Worm (Caenorhabditis elegans): ENCODE results near the gene R02F2.10.

The R02F2.10 gene

DNA sequence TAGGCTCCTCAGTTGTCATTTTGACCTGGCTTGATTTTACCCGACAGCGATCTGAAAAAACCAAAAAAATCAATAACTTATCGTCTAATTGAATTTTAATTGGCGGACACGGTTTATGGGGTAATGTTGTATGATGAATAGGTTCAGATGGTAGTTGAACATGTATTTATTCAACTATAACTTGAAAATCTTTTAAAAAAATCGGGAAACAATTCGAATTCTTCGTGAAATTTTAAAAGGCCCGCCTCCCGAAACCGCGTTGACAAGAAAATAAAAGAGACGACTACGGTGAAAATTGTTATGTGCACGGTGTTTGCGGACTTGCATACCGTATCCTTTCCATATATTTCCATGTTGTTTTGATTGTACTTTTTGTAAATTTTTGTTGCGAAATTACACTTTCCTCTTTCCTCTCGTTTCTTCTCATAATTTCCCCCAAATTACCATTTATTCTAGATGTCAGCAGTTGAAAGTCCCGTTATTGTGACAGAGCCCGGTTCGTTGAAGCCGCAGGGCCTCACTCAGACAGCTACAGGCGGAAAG is 35.3 kb upstream of the R02F2.10 start, which contains the start of the genes T24G10.2 and disl-2 (continued):
- TF ChIP-seq nhr-10 (tag; optimal IDR thresholded peaks at IDR 0.05) (no peak), unc-39 (tag; optimal IDR thresholded peaks at IDR 0.05) (no peak), vab-7 (GFP tag; IDR thresholded peaks at IDR 0.05) (no peak), spr-1 (tag; optimal IDR thresholded peaks at IDR 0.05) (no peak), lin-15B (tag; optimal IDR thresholded peaks at IDR 0.05) (no peak), hmg-1.1 (GFP tag; IDR thresholded peaks at IDR 0.05) (no peak), lin-29 (GFP tag; IDR thresholded peaks at IDR 0.05) (no peak), nhr-42 (GFP tag; IDR thresholded peaks at IDR 0.05) (no peak), dmd-9 (GFP tag; IDR thresholded peaks at IDR 0.05) (no peak), mxl-3 (GFP tag; optimal IDR thresholded peaks at IDR 0.05) (no peak), nhr-28 (tag; optimal IDR thresholded peaks at IDR 0.05) (peak; percentile 19), tra-1 (GFP tag; IDR thresholded peaks at IDR 0.05) (no peak), R02D3.7 (tag; optimal IDR thresholded peaks at IDR 0.05) (no peak), ceh-44 (GFP tag; IDR thresholded peaks at IDR 0.05) (no peak), set-16 (GFP tag; IDR thresholded peaks at IDR 0.05) (no peak), ctbp-1 (GFP tag; IDR thresholded peaks at IDR 0.05) (no peak), spr-3 (GFP tag; optimal IDR thresholded peaks at IDR 0.05) (no peak), ceh-82 (tag; optimal IDR thresholded peaks at IDR 0.05) (no peak), ces-1 (GFP tag; optimal IDR thresholded peaks at IDR 0.05) (no peak), ZK546.5 (tag; optimal IDR thresholded peaks at IDR 0.05) (no peak), php-3 (GFP tag; IDR thresholded peaks at IDR 0.05) (no peak), egl-27 (tag; optimal IDR thresholded peaks at IDR 0.05) (no peak), ceh-20 (GFP tag; IDR thresholded peaks at IDR 0.05) (no peak), nhr-11 (tag; optimal IDR thresholded peaks at IDR 0.05) (no peak), F10B5.3 (tag; optimal IDR thresholded peaks at IDR 0.05) (no peak), Y5F2A.4 (GFP tag; optimal IDR thresholded peaks at IDR 0.05) (no peak), egl-43 (GFP tag; IDR thresholded peaks at IDR 0.05) (no peak)

DNA sequence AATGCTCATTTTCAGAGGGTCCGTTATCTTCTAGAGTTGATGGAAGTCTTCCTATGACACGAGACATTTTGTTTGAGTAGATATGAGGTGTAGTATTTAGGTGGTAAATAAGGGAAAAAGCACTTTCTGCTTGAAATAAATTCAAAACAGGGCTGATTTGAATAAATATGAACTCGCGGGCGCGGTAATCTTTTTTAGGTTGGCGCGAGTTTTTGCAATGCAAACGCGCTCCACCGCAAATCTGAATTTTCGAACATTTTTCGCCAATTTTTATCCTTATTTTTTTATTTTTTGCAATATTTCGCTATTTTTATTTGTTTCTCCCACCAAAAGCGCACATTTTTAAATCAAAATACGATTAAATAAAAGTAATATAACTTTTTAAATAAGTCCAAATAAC is 29.9 kb upstream of the R02F2.10 start, which contains the start of gene skpt-1:
skpt-1 (minus strand) TSS at position 219 of the 400 bp plus-strand sequence.
- no peak for TF ChIP-seq lim-7 (GFP tag; IDR thresholded peaks at IDR 0.05)
- TF ChIP-seq hlh-30 (tag; optimal IDR thresholded peaks at IDR 0.05; ENCODE audit: insufficient read depth), result peak; percentile 65
- peak; percentile 98 for TF ChIP-seq lin-38 (GFP tag; IDR thresholded peaks at IDR 0.05)
- TF ChIP-seq dmd-6 (GFP tag; IDR thresholded peaks at IDR 0.05), result no peak
- no peak for TF ChIP-seq T26A8.4 (GFP tag; IDR thresholded peaks at IDR 0.05)
- no peak for TF ChIP-seq F37D6.2 (tag; optimal IDR thresholded peaks at IDR 0.05)
- TF ChIP-seq R02D3.7 (tag; optimal IDR thresholded peaks at IDR 0.05), result no peak
- peak; percentile 84 for TF ChIP-seq dpl-1 (GFP tag; optimal IDR thresholded peaks at IDR 0.05)
- TF ChIP-seq aha-1 (tag), result peak; percentile 78
- peak; percentile 72; the same call in 1 of the 2 replicates for TF ChIP-seq Y48G9A.11 (GFP tag; IDR thresholded peaks at IDR 0.05)
- no peak for TF ChIP-seq hmg-1.1 (GFP tag; IDR thresholded peaks at IDR 0.05)
- no peak for TF ChIP-seq nhr-76 (tag; optimal IDR thresholded peaks at IDR 0.05)
- TF ChIP-seq ztf-11 (tag; optimal IDR thresholded peaks at IDR 0.05), result no peak
- peak; percentile 42 for TF ChIP-seq mes-2 (tag; optimal IDR thresholded peaks at IDR 0.05; ENCODE audit: poor library complexity, severe bottlenecking)
- no peak for TF ChIP-seq nhr-102 (tag; optimal IDR thresholded peaks at IDR 0.05)
- TF ChIP-seq ceh-28 (tag; optimal IDR thresholded peaks at IDR 0.05), result no peak
- no peak for TF ChIP-seq unc-39 (tag; optimal IDR thresholded peaks at IDR 0.05)
- no peak for TF ChIP-seq nhr-77 (tag; optimal IDR thresholded peaks at IDR 0.05)
- no peak for TF ChIP-seq ceh-20 (GFP tag; IDR thresholded peaks at IDR 0.05)
- TF ChIP-seq lsy-2 (tag; optimal IDR thresholded peaks at IDR 0.05), result peak in 1 of 2 experiments; percentile 74
- no peak for TF ChIP-seq mxl-2 (GFP tag; conservative IDR thresholded peaks at IDR 0.05)
- TF ChIP-seq daf-8 (GFP tag; IDR thresholded peaks at IDR 0.05), result no peak
- TF ChIP-seq dmd-8 (GFP tag; IDR thresholded peaks at IDR 0.05), result no peak
- TF ChIP-seq F49E8.2 (tag; optimal IDR thresholded peaks at IDR 0.05; ENCODE audit: borderline replicate concordance), result peak; percentile 48
- no peak for TF ChIP-seq D1046.2 (GFP tag; IDR thresholded peaks at IDR 0.05)
- TF ChIP-seq spr-3 (GFP tag; optimal IDR thresholded peaks at IDR 0.05), result no peak
- TF ChIP-seq set-16 (GFP tag; IDR thresholded peaks at IDR 0.05), result no peak
- TF ChIP-seq arid-1 (GFP tag; conservative IDR thresholded peaks at IDR 0.05), result no peak
- no peak for TF ChIP-seq lin-1 (GFP tag; IDR thresholded peaks at IDR 0.05)
- TF ChIP-seq attf-4 (tag; optimal IDR thresholded peaks at IDR 0.05), result no peak
- no peak for TF ChIP-seq ama-1 (optimal IDR thresholded peaks at IDR 0.05)
